Worm (Caenorhabditis elegans): ENCODE data around the gene F18H3.1.
A peak's percentile ranks its signal among the peaks of the same experiment; 100 is the strongest.

Gene F18H3.1

ce11 chrX:13499923-13500322 is 19.5 kb upstream of the F18H3.1 start:
- TF ChIP-seq jun-1 (tag; optimal IDR thresholded peaks at IDR 0.05) = no peak
- TF ChIP-seq ceh-28 (tag; optimal IDR thresholded peaks at IDR 0.05) = no peak

ce11 chrX:13500568-13500967 is 18.9 kb upstream of the F18H3.1 start, which contains the start of gene sad-1:
Gene sad-1, minus strand, starts transcription at chrX:13500668.
- peak; percentile 5 for TF ChIP-seq nfya-1 (tag; optimal IDR thresholded peaks at IDR 0.05; ENCODE audit: insufficient read depth)
- no peak for TF ChIP-seq fkh-2 (tag; optimal IDR thresholded peaks at IDR 0.05)

ce11 chrX:13502282-13502681 is 17.2 kb upstream of the F18H3.1 start:
- TF ChIP-seq lin-39 (tag; optimal IDR thresholded peaks at IDR 0.05) (peak; percentile 54), hmg-11 (tag; optimal IDR thresholded peaks at IDR 0.05) (peak; percentile 69), egl-5 (tag; optimal IDR thresholded peaks at IDR 0.05) (no peak), nhr-25 (tag; optimal IDR thresholded peaks at IDR 0.05) (no peak), fkh-10 (GFP tag; optimal IDR thresholded peaks at IDR 0.05) (peak; percentile 53), snpc-4 (tag; optimal IDR thresholded peaks at IDR 0.05) (peak; percentile 37), nfya-1 (tag; optimal IDR thresholded peaks at IDR 0.05; ENCODE audit: insufficient read depth) (peak; percentile 73)

- peak; percentile 14 for TF ChIP-seq nfya-1 (tag; optimal IDR thresholded peaks at IDR 0.05; ENCODE audit: insufficient read depth)
- no peak for TF ChIP-seq nhr-25 (tag; optimal IDR thresholded peaks at IDR 0.05)
- TF ChIP-seq fos-1 (tag; optimal IDR thresholded peaks at IDR 0.05) = no peak
- no peak for TF ChIP-seq hmg-11 (tag; optimal IDR thresholded peaks at IDR 0.05)
These were observed 15.6 kb upstream of the F18H3.1 start for ce11 chrX:13503839-13504238.

- TF ChIP-seq fkh-10 (GFP tag; optimal IDR thresholded peaks at IDR 0.05) = peak; percentile 46
- no peak for TF ChIP-seq pqm-1 (tag; optimal IDR thresholded peaks at IDR 0.05)
These were observed 14.3 kb upstream of the F18H3.1 start for ce11 chrX:13505201-13505600.

- TF ChIP-seq lin-39 (tag; optimal IDR thresholded peaks at IDR 0.05) (peak; percentile 16), unc-62 (GFP tag; optimal IDR thresholded peaks at IDR 0.05) (no peak), R02D3.7 (tag; optimal IDR thresholded peaks at IDR 0.05) (no peak), snpc-4 (tag; optimal IDR thresholded peaks at IDR 0.05) (no peak), hmg-11 (tag; optimal IDR thresholded peaks at IDR 0.05) (no peak), mdl-1 (tag; optimal IDR thresholded peaks at IDR 0.05) (no peak)
These were observed 13.4 kb upstream of the F18H3.1 start for ce11 chrX:13506043-13506442.

ce11 chrX:13506493-13506892 is 13.0 kb upstream of the F18H3.1 start:
- TF ChIP-seq fos-1 (tag; optimal IDR thresholded peaks at IDR 0.05) (no peak), fkh-10 (GFP tag; optimal IDR thresholded peaks at IDR 0.05) (no peak), nhr-67 (tag; optimal IDR thresholded peaks at IDR 0.05) (no peak), ztf-4 (tag; optimal IDR thresholded peaks at IDR 0.05) (no peak), daf-12 (tag; optimal IDR thresholded peaks at IDR 0.05) (no peak), nhr-12 (tag; optimal IDR thresholded peaks at IDR 0.05) (no peak), elt-1 (tag; optimal IDR thresholded peaks at IDR 0.05) (no peak), unc-62 (GFP tag; optimal IDR thresholded peaks at IDR 0.05) (no peak), unc-39 (tag; optimal IDR thresholded peaks at IDR 0.05) (no peak), ama-1 (optimal IDR thresholded peaks at IDR 0.05) (no peak), nfya-1 (tag; optimal IDR thresholded peaks at IDR 0.05; ENCODE audit: insufficient read depth) (no peak), mml-1 (tag; optimal IDR thresholded peaks at IDR 0.05) (no peak), sea-2 (GFP tag; optimal IDR thresholded peaks at IDR 0.05) (no peak), fkh-2 (tag; optimal IDR thresholded peaks at IDR 0.05) (no peak), lsy-12 (tag; optimal IDR thresholded peaks at IDR 0.05) (no peak), nhr-11 (tag; optimal IDR thresholded peaks at IDR 0.05) (no peak), hmg-11 (tag; optimal IDR thresholded peaks at IDR 0.05) (no peak), nhr-28 (tag; optimal IDR thresholded peaks at IDR 0.05) (no peak), jun-1 (tag; optimal IDR thresholded peaks at IDR 0.05) (no peak)

- TF ChIP-seq jun-1 (tag; optimal IDR thresholded peaks at IDR 0.05) (no peak), nhr-43 (tag; optimal IDR thresholded peaks at IDR 0.05; ENCODE audit: poor library complexity, severe bottlenecking) (no peak), nhr-77 (tag; optimal IDR thresholded peaks at IDR 0.05) (no peak), elt-1 (tag; optimal IDR thresholded peaks at IDR 0.05) (no peak), ztf-4 (tag; optimal IDR thresholded peaks at IDR 0.05) (no peak), snpc-4 (tag; optimal IDR thresholded peaks at IDR 0.05) (no peak), aly-2 (tag; optimal IDR thresholded peaks at IDR 0.05) (no peak), zag-1 (tag; optimal IDR thresholded peaks at IDR 0.05) (no peak), eor-1 (tag; optimal IDR thresholded peaks at IDR 0.05) (no peak), nhr-76 (tag; optimal IDR thresholded peaks at IDR 0.05) (no peak), skn-1 (tag; optimal IDR thresholded peaks at IDR 0.05) (no peak), lsy-12 (tag; optimal IDR thresholded peaks at IDR 0.05) (no peak), ceh-9 (tag; optimal IDR thresholded peaks at IDR 0.05) (no peak)
These were observed 12.2 kb upstream of the F18H3.1 start, which contains the start of gene H06A10.1 for ce11 chrX:13507233-13507632. Gene H06A10.1, plus strand, starts transcription at chrX:13507533.
